Worm (Caenorhabditis elegans) whole organism, young adult: ENCODE measurements around the gene T12A2.21.
A peak's percentile ranks its signal among the peaks of the same experiment; 100 is the strongest.

Experiments used
- B0035.1 ChIP-seq: sonication (generic microtip); optimal IDR thresholded peaks from 2 replicates; lab custom pipeline; 2016; ENCODE audit warnings: missing genetic modification characterization, mild to moderate bottlenecking, missing compliant biosample characterization, missing genotype, missing genetic modification reagents
- B0336.3 ChIP-seq: fragments of 200-800 bp; sonication (Bioruptor generic); IDR thresholded peaks from 2 replicates; pipeline ENCODE4 v1.3.6; 2022; ENCODE audit warnings: missing genetic modification characterization, missing compliant biosample characterization
- F33H1.4 ChIP-seq: fragments of 200-800 bp; sonication (Bioruptor generic); IDR thresholded peaks from 2 replicates; pipeline ENCODE4 v1.3.6; 2022; ENCODE audit warnings: missing genetic modification reagents, missing genetic modification characterization, missing compliant biosample characterization
- F49E8.2 ChIP-seq: sonication (generic microtip); optimal IDR thresholded peaks from 3 replicates; lab custom pipeline; 2017; ENCODE audit warnings: missing genetic modification characterization, mild to moderate bottlenecking, missing compliant biosample characterization, antibody characterized with exemption, moderate library complexity; ENCODE audit not compliant: insufficient read depth
- K12H6.12 ChIP-seq: fragments of 200-800 bp; sonication (Bioruptor generic); optimal IDR thresholded peaks from 2 replicates; lab custom pipeline; 2018; ENCODE audit warnings: mild to moderate bottlenecking, missing genetic modification characterization, missing compliant biosample characterization
- T26A5.8 ChIP-seq: sonication (generic microtip); optimal IDR thresholded peaks from 2 replicates; lab custom pipeline; 2016; ENCODE audit warnings: missing genetic modification characterization, missing compliant biosample characterization
- Y79H2A.3 ChIP-seq: fragments of 200-800 bp; sonication (Bioruptor generic); conservative IDR thresholded peaks from 2 replicates; pipeline ENCODE4 v1.3.6; 2022; ENCODE audit warnings: missing genetic modification reagents, missing genetic modification characterization, missing compliant biosample characterization
- akir-1 ChIP-seq: fragments of 200-800 bp; sonication (Bioruptor generic); optimal IDR thresholded peaks from 2 replicates; lab custom pipeline; 2018; ENCODE audit warnings: mild to moderate bottlenecking, missing genetic modification characterization, moderate library complexity, missing compliant biosample characterization
- athp-1 ChIP-seq: sonication (generic microtip); optimal IDR thresholded peaks from 2 replicates; lab custom pipeline; 2017; ENCODE audit warnings: mild to moderate bottlenecking, missing genetic modification characterization, missing compliant biosample characterization
- attf-5 ChIP-seq: fragments of 200-800 bp; sonication (Bioruptor generic); optimal IDR thresholded peaks from 2 replicates; lab custom pipeline; 2018; ENCODE audit warnings: mild to moderate bottlenecking, missing genetic modification characterization, missing compliant biosample characterization
- bed-1 ChIP-seq: fragments of 200-800 bp; sonication (Bioruptor generic); IDR thresholded peaks from 2 replicates; pipeline ENCODE4 v1.3.6; 2022; ENCODE audit warnings: missing genetic modification reagents, missing genetic modification characterization, missing compliant biosample characterization
- bed-2 ChIP-seq: fragments of 200-800 bp; sonication (Bioruptor generic); IDR thresholded peaks from 2 replicates; pipeline ENCODE4 v1.3.6; 2022; ENCODE audit warnings: missing genetic modification reagents, missing genetic modification characterization, missing compliant biosample characterization
- cebp-1 ChIP-seq, 2 experiments: fragments of 200-800 bp in 1 of 2; sonication (Bioruptor generic) in 1 of 2; sonication (generic microtip) in 1 of 2; IDR thresholded peaks in 1 of 2; optimal IDR thresholded peaks in 1 of 2; 2 replicates each; pipeline versions ENCODE4 v1.3.6 to Lab custom; 2017 to 2022; ENCODE audit warnings: missing compliant biosample characterization in 2 of 2, missing genetic modification characterization in 2 of 2, mild to moderate bottlenecking in 1 of 2, missing genetic modification reagents in 1 of 2, moderate library complexity in 1 of 2
- ceh-100 ChIP-seq: fragments of 200-800 bp; sonication (Bioruptor generic); IDR thresholded peaks from 2 replicates; pipeline ENCODE4 v1.3.6; 2022; ENCODE audit warnings: missing genetic modification reagents, missing genetic modification characterization, missing compliant biosample characterization
- ceh-27 ChIP-seq: fragments of 200-800 bp; sonication (Bioruptor generic); optimal IDR thresholded peaks from 2 replicates; lab custom pipeline; 2018; ENCODE audit warnings: mild to moderate bottlenecking, missing genetic modification characterization, moderate library complexity, missing compliant biosample characterization
- ceh-40 ChIP-seq: fragments of 200-800 bp; sonication (Bioruptor generic); IDR thresholded peaks from 2 replicates; pipeline ENCODE4 v1.3.6; 2022; ENCODE audit warnings: missing genetic modification characterization, missing compliant biosample characterization
- ceh-91 ChIP-seq: fragments of 200-800 bp; sonication (Bioruptor generic); IDR thresholded peaks from 2 replicates; pipeline ENCODE4 v1.3.6; 2022; ENCODE audit warnings: missing genetic modification reagents, missing genetic modification characterization, missing compliant biosample characterization
- dox-1 ChIP-seq: fragments of 200-800 bp; sonication (Bioruptor generic); IDR thresholded peaks from 2 replicates; pipeline ENCODE4 v1.3.6; 2022; ENCODE audit warnings: missing genetic modification reagents, missing genetic modification characterization, missing compliant biosample characterization
- efl-1 ChIP-seq: fragments of 150-350 bp; optimal IDR thresholded peaks from 2 replicates; lab custom pipeline; 2014; ENCODE audit warnings: missing biosample characterization, missing genetic modification reagents, missing genetic modification characterization
- egl-18 ChIP-seq: fragments of 200-800 bp; sonication (Bioruptor generic); IDR thresholded peaks from 2 replicates; pipeline ENCODE4 v1.3.6; 2022; ENCODE audit warnings: missing genetic modification reagents, missing genetic modification characterization, missing compliant biosample characterization
- gei-17 ChIP-seq: fragments of 200-800 bp; sonication (Bioruptor generic); optimal IDR thresholded peaks from 2 replicates; lab custom pipeline; 2018; ENCODE audit warnings: mild to moderate bottlenecking, missing genetic modification characterization, missing compliant biosample characterization
- him-1 ChIP-seq: sonication (generic microtip); optimal IDR thresholded peaks from 2 replicates; lab custom pipeline; 2016; ENCODE audit warnings: missing genotype, missing genetic modification reagents, missing genetic modification characterization, missing compliant biosample characterization
- hmg-1.2 ChIP-seq: fragments of 200-800 bp; sonication (Bioruptor generic); IDR thresholded peaks from 2 replicates; pipeline ENCODE4 v1.3.6; 2022; ENCODE audit warnings: missing genetic modification reagents, missing genetic modification characterization, missing compliant biosample characterization
- hmg-20 ChIP-seq: fragments of 200-800 bp; sonication (Bioruptor generic); IDR thresholded peaks from 2 replicates; pipeline ENCODE4 v1.3.6; 2022; ENCODE audit warnings: missing genetic modification reagents, missing genetic modification characterization, missing compliant biosample characterization
- hrde-1 ChIP-seq: sonication (generic microtip); optimal IDR thresholded peaks from 2 replicates; lab custom pipeline; 2016; ENCODE audit warnings: missing genetic modification characterization, mild to moderate bottlenecking, missing compliant biosample characterization, moderate library complexity, missing genotype, missing genetic modification reagents, borderline replicate concordance
- hsf-1 ChIP-seq: fragments of 200-800 bp; sonication (Bioruptor generic); IDR thresholded peaks from 2 replicates; pipeline ENCODE4 v1.3.6; 2022; ENCODE audit warnings: missing genetic modification reagents, missing genetic modification characterization, missing compliant biosample characterization
- let-607 ChIP-seq, 2 experiments: fragments of 200-800 bp in 1 of 2; sonication (Bioruptor generic) in 1 of 2; sonication (generic microtip) in 1 of 2; optimal IDR thresholded peaks; 2 replicates each; lab custom pipeline; 2016 to 2018; ENCODE audit warnings: mild to moderate bottlenecking in 2 of 2, missing compliant biosample characterization in 2 of 2, missing genetic modification characterization in 2 of 2, moderate library complexity in 2 of 2, missing genotype in 1 of 2
- lin-35 ChIP-seq, 3 experiments: fragments of 150-350 bp in 2 of 3; sonication (generic microtip) in 1 of 3; optimal IDR thresholded peaks; 2 replicates each; lab custom pipeline; 2014 to 2018; ENCODE audit warnings: missing biosample characterization in 3 of 3, missing genetic modification characterization in 3 of 3, missing genetic modification reagents in 3 of 3
- lin-40 ChIP-seq: sonication (generic microtip); optimal IDR thresholded peaks from 2 replicates; lab custom pipeline; 2016; ENCODE audit warnings: missing genetic modification characterization, mild to moderate bottlenecking, missing compliant biosample characterization, missing genotype, missing genetic modification reagents
- mcd-1 ChIP-seq: fragments of 200-800 bp; sonication (Bioruptor generic); IDR thresholded peaks from 2 replicates; pipeline ENCODE4 v1.3.6; 2022; ENCODE audit warnings: missing genetic modification reagents, missing genetic modification characterization, missing compliant biosample characterization
- mes-4 ChIP-seq: sonication (generic microtip); optimal IDR thresholded peaks from 2 replicates; lab custom pipeline; 2016; ENCODE audit warnings: missing genotype, missing genetic modification characterization, missing compliant biosample characterization
- mxl-1 ChIP-seq: sonication (generic microtip); optimal IDR thresholded peaks from 2 replicates; lab custom pipeline; 2016; ENCODE audit warnings: missing genetic modification characterization, missing compliant biosample characterization
- nfya-2 ChIP-seq: fragments of 200-800 bp; sonication (Bioruptor generic); IDR thresholded peaks from 2 replicates; pipeline ENCODE4 v1.3.6; 2022; ENCODE audit warnings: missing genetic modification reagents, missing genetic modification characterization, missing compliant biosample characterization
- nhr-179 ChIP-seq: sonication (generic microtip); optimal IDR thresholded peaks from 2 replicates; lab custom pipeline; 2016; ENCODE audit warnings: mild to moderate bottlenecking, missing genetic modification characterization, missing compliant biosample characterization
- nhr-80 ChIP-seq: sonication (generic microtip); optimal IDR thresholded peaks from 2 replicates; lab custom pipeline; 2016; ENCODE audit warnings: missing genetic modification characterization, missing compliant biosample characterization
- snpc-1.1 ChIP-seq: sonication (generic microtip); optimal IDR thresholded peaks from 2 replicates; lab custom pipeline; 2017; ENCODE audit warnings: missing genetic modification characterization, mild to moderate bottlenecking, missing compliant biosample characterization, antibody characterized with exemption, moderate library complexity, missing genotype, missing genetic modification reagents; ENCODE audit not compliant: insufficient read depth
- snpc-1.3 ChIP-seq: sonication (generic microtip); optimal IDR thresholded peaks from 2 replicates; lab custom pipeline; 2017; ENCODE audit warnings: missing genetic modification characterization, mild to moderate bottlenecking, missing compliant biosample characterization, antibody characterized with exemption, moderate library complexity, missing genotype, missing genetic modification reagents; ENCODE audit not compliant: insufficient read depth
- snpc-3.4 ChIP-seq: sonication (generic microtip); optimal IDR thresholded peaks from 2 replicates; lab custom pipeline; 2017; ENCODE audit warnings: missing genetic modification characterization, mild to moderate bottlenecking, missing compliant biosample characterization, antibody characterized with exemption, moderate library complexity, missing genotype, missing genetic modification reagents
- snpc-4 ChIP-seq, 5 experiments: fragments of 150-350 bp in 1 of 5; sonication (generic microtip) in 4 of 5; optimal IDR thresholded peaks; 2 replicates each; lab custom pipeline; 2014 to 2018; ENCODE audit warnings: missing genetic modification characterization in 5 of 5, missing biosample characterization in 3 of 5, antibody characterized with exemption in 2 of 5, mild to moderate bottlenecking in 2 of 5, missing compliant biosample characterization in 2 of 5, missing genotype in 2 of 5, moderate library complexity in 2 of 5, missing genetic modification reagents in 1 of 5
- tlf-1 ChIP-seq: fragments of 200-800 bp; sonication (Bioruptor generic); optimal IDR thresholded peaks from 2 replicates; lab custom pipeline; 2018; ENCODE audit warnings: mild to moderate bottlenecking, missing genetic modification characterization, missing compliant biosample characterization
- unc-130 ChIP-seq: sonication (generic microtip); optimal IDR thresholded peaks from 2 replicates; lab custom pipeline; 2016; ENCODE audit warnings: missing genetic modification reagents, missing genetic modification characterization, missing compliant biosample characterization
- zfh-2 ChIP-seq: fragments of 200-800 bp; sonication (Bioruptor generic); conservative IDR thresholded peaks from 2 replicates; pipeline ENCODE4 v1.3.6; 2022; ENCODE audit warnings: missing genetic modification reagents, missing genetic modification characterization, missing compliant biosample characterization
- ztf-18 ChIP-seq: sonication (generic microtip); optimal IDR thresholded peaks from 2 replicates; lab custom pipeline; 2016; ENCODE audit warnings: missing genotype, mild to moderate bottlenecking, missing genetic modification characterization, missing compliant biosample characterization

Gene T12A2.21

ce11 chrIII:6207046-6207445 lies 29.5 kb downstream of the T12A2.21 start (continued):
- TF ChIP-seq akir-1 (no peak), bed-1 (GFP tag; lab: Robert Waterston, UW) (no peak), attf-5 (no peak), gei-17 (no peak), F33H1.4 (GFP tag; lab: Robert Waterston, UW) (peak; percentile 26; the same call in 1 of the 2 replicates), zfh-2 (peak; percentile 49), bed-2 (GFP tag; lab: Robert Waterston, UW) (no peak), nhr-179 (tag; lab: Kevin White, UChicago) (no peak), unc-130 (GFP tag; lab: Kevin White, UChicago) (no peak), dox-1 (GFP tag; lab: Robert Waterston, UW) (peak; percentile 56; the same call in 1 of the 2 replicates)

DNA sequence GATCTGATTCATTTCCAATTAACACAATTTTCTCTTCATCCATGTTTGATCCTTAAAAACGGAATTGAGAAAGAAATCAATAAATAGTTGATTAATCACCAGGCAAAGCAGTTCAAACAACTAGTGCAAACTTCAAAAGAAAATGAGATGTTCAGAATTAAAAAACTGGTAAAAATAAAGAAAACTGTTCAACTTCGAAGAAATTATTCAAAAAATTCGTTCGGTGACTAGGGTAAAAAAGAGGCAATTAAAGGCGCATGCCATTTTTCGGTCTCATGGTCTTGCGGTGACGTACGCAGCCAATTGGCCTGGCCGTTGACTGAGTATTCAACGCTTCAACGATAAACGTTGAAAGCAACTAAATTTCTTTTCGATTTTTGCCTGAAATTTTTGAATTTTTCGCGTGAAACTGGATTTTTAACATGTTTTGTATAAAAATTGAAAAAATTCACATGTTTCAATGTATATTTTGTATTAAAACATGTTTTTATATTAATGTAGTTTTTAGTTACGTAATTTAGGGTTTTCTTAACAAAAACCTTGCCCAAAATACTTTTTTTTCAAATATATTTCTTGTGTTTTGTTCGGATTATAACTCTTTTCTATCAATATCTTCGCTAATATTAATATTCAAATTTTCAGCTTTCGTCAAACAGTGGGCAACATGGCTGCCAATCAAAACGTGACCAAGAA lies 30.2 kb downstream of the T12A2.21 start, which contains the start of the genes sna-3 and rps-3:
sna-3 (minus strand) TSS at position 51 of the 693 bp plus-strand sequence.
rps-3 (plus strand) TSS at position 643 of the 693 bp plus-strand sequence.
- TF ChIP-seq K12H6.12 (tag; lab: Kevin White, UChicago) (no peak), akir-1 (no peak), cebp-1 (GFP tag; IDR thresholded peaks at IDR 0.05; lab: Robert Waterston, UW) (0 out of 2 replicates have a peak, but pooled peaks have one; percentile 13), cebp-1 (tag; optimal IDR thresholded peaks at IDR 0.05; lab: Kevin White, UChicago) (peak; percentile 62), tlf-1 (GFP tag; lab: Kevin White, UChicago) (peak; percentile 31), egl-18 (GFP tag; lab: Robert Waterston, UW) (no peak), ztf-18 (tag; lab: Kevin White, UChicago) (peak; percentile 83), nfya-2 (no peak), hrde-1 (no peak), snpc-1.1 (tag; lab: Kevin White, UChicago) (peak; percentile 66), F49E8.2 (tag; lab: Kevin White, UChicago) (peak; percentile 69), let-607 (tag; optimal IDR thresholded peaks at IDR 0.05; lab: Kevin White, UChicago) (peak in 1 of 2 experiments; percentile 36), F33H1.4 (GFP tag; lab: Robert Waterston, UW) (peak; percentile 93), hmg-1.2 (GFP tag; lab: Robert Waterston, UW) (peak; percentile 86), hmg-20 (GFP tag; lab: Robert Waterston, UW) (no peak), ceh-27 (GFP tag; lab: Kevin White, UChicago) (peak; percentile 50), ceh-40 (GFP tag; lab: Robert Waterston, UW) (no peak), lin-35 (GFP tag; optimal IDR thresholded peaks at IDR 0.05; lab: Kevin White, UChicago) (peak in 1 of 3 experiments; percentile 58), snpc-3.4 (peak; percentile 64), T26A5.8 (tag; lab: Kevin White, UChicago) (no peak), Y79H2A.3 (GFP tag; lab: Robert Waterston, UW) (no peak), lin-40 (tag; lab: Kevin White, UChicago) (peak; percentile 27), hsf-1 (GFP tag; lab: Robert Waterston, UW) (peak; percentile 58; the same call in 1 of the 2 replicates), snpc-1.3 (tag; lab: Kevin White, UChicago) (peak; percentile 55), ceh-100 (GFP tag; lab: Robert Waterston, UW) (no peak), athp-1 (tag; lab: Kevin White, UChicago) (no peak), him-1 (tag; lab: Kevin White, UChicago) (no peak), efl-1 (GFP tag; lab: Kevin White, UChicago) (peak; percentile 48), B0035.1 (tag; lab: Kevin White, UChicago) (no peak), ceh-91 (GFP tag; lab: Robert Waterston, UW) (peak; percentile 38; the same call in 1 of the 2 replicates), mcd-1 (GFP tag; lab: Robert Waterston, UW) (peak; percentile 72), mxl-1 (tag; lab: Kevin White, UChicago) (no peak), snpc-4 (GFP tag; optimal IDR thresholded peaks at IDR 0.05; lab: Kevin White, UChicago) (peak; percentile 10), snpc-4 (tag; optimal IDR thresholded peaks at IDR 0.05; lab: Kevin White, UChicago) (peak; percentile 26 to 69 (median 42)), nhr-80 (tag; lab: Kevin White, UChicago) (peak; percentile 54), mes-4 (tag; lab: Kevin White, UChicago) (no peak), B0336.3 (GFP tag; lab: Robert Waterston, UW) (no peak)
